Comparison of ENCODE assay signal across 2 fruit fly cellular contexts in genomic region chr3R:29086896-29087295, dm6.
A peak's percentile ranks its signal among the peaks of the same experiment; 100 is the strongest.
TF ChIP-seq lines count a peak whose summit lies in the region.

No protein-coding gene starts in this region.

- TF ChIP-seq CTCF in whole organism, embryonic (GFP tag; optimal IDR thresholded peaks at IDR 0.05; lab: Kevin White, UChicago): no peak

TF ChIP-seq in whole organism, embryonic, 481 proteins besides CTCF, POLR2A, EP300 and RAD21 (continues in another document):
- TF ChIP-seq cato (GFP tag; optimal IDR thresholded peaks at IDR 0.05; lab: Kevin White, UChicago; ENCODE audit: borderline replicate concordance) (no peak), Optix (GFP tag; IDR thresholded peaks at IDR 0.05; lab: Robert Waterston, UW) (no peak), jing (GFP tag; optimal IDR thresholded peaks at IDR 0.05; lab: Kevin White, UChicago) (no peak), wdn (GFP tag; IDR thresholded peaks at IDR 0.05; lab: Robert Waterston, UW) (no peak), Ets65A (GFP tag; lab: Kevin White, UChicago) (no peak), CG1647 (GFP tag; optimal IDR thresholded peaks at IDR 0.05; lab: Kevin White, UChicago) (no peak), Chrac-16 (GFP tag; optimal IDR thresholded peaks at IDR 0.05; lab: Kevin White, UChicago) (no peak), tll (GFP tag; optimal IDR thresholded peaks at IDR 0.05; lab: Kevin White, UChicago) (peak in 1 of 2 experiments; percentile 59), CG4854 (GFP tag; optimal IDR thresholded peaks at IDR 0.05; lab: Kevin White, UChicago) (no peak), CG1024 (GFP tag; IDR thresholded peaks at IDR 0.05; lab: Robert Waterston, UW) (no peak), Taf1 (GFP tag; IDR thresholded peaks at IDR 0.05; lab: Robert Waterston, UW) (no peak), Xbp1 (GFP tag; optimal IDR thresholded peaks at IDR 0.05; lab: Kevin White, UChicago) (no peak), kah (GFP tag; optimal IDR thresholded peaks at IDR 0.05; lab: Kevin White, UChicago) (peak; percentile 6), phol (tag; optimal IDR thresholded peaks at IDR 0.05; lab: Kevin White, UChicago) (no peak), CG11504 (tag; optimal IDR thresholded peaks at IDR 0.05; lab: Kevin White, UChicago) (no peak), CG16779 (GFP tag; IDR thresholded peaks at IDR 0.05; lab: Robert Waterston, UW) (no peak), HLHmδ (GFP tag; optimal IDR thresholded peaks at IDR 0.05; lab: Kevin White, UChicago) (peak; percentile 36), CG8765 (GFP tag; IDR thresholded peaks at IDR 0.05; lab: Robert Waterston, UW) (no peak), Dll (GFP tag; IDR thresholded peaks at IDR 0.05; lab: Robert Waterston, UW; ENCODE audit: partially characterized antibody) (no peak), so (GFP tag; IDR thresholded peaks at IDR 0.05; lab: Robert Waterston, UW) (0 out of 3 replicates have a peak, but pooled peaks have one; percentile 20), danr (GFP tag; IDR thresholded peaks at IDR 0.05; lab: Robert Waterston, UW) (no peak), CG11723 (GFP tag; optimal IDR thresholded peaks at IDR 0.05; lab: Kevin White, UChicago) (no peak), lbe (GFP tag; optimal IDR thresholded peaks at IDR 0.05; lab: Kevin White, UChicago) (no peak), cwo (GFP tag; optimal IDR thresholded peaks at IDR 0.05; lab: Kevin White, UChicago) (no peak), CG7372 (GFP tag; IDR thresholded peaks at IDR 0.05; lab: Robert Waterston, UW) (no peak), emc (GFP tag; optimal IDR thresholded peaks at IDR 0.05; lab: Kevin White, UChicago) (no peak), CG12155 (GFP tag; optimal IDR thresholded peaks at IDR 0.05; lab: Kevin White, UChicago) (no peak), CG9609 (GFP tag; optimal IDR thresholded peaks at IDR 0.05; lab: Kevin White, UChicago) (no peak), CG9727 (GFP tag; optimal IDR thresholded peaks at IDR 0.05; lab: Kevin White, UChicago) (no peak), Hr51 (GFP tag; optimal IDR thresholded peaks at IDR 0.05; lab: Kevin White, UChicago) (no peak), crp (GFP tag; optimal IDR thresholded peaks at IDR 0.05; lab: Kevin White, UChicago) (no peak), insv (GFP tag; optimal IDR thresholded peaks at IDR 0.05; lab: Kevin White, UChicago) (no peak), unpg (GFP tag; optimal IDR thresholded peaks at IDR 0.05; lab: Kevin White, UChicago) (no peak), Scr (GFP tag; IDR thresholded peaks at IDR 0.05; lab: Robert Waterston, UW; ENCODE audit: partially characterized antibody) (no peak), sima (GFP tag; optimal IDR thresholded peaks at IDR 0.05; lab: Kevin White, UChicago) (no peak), Hand (GFP tag; optimal IDR thresholded peaks at IDR 0.05; lab: Kevin White, UChicago) (no peak), E2f1 (GFP tag; IDR thresholded peaks at IDR 0.05; lab: Robert Waterston, UW) (no peak), vvl (GFP tag; IDR thresholded peaks at IDR 0.05; lab: Robert Waterston, UW) (peak; percentile 8; the same call in 1 of the 2 replicates), rib (GFP tag; IDR thresholded peaks at IDR 0.05; lab: Robert Waterston, UW) (no peak), sisA (GFP tag; IDR thresholded peaks at IDR 0.05; lab: Robert Waterston, UW) (no peak), CG17568 (GFP tag; optimal IDR thresholded peaks at IDR 0.05; lab: Kevin White, UChicago) (no peak), Dp (GFP tag; optimal IDR thresholded peaks at IDR 0.05; lab: Kevin White, UChicago) (no peak), CG13894 (tag; optimal IDR thresholded peaks at IDR 0.05; lab: Kevin White, UChicago) (no peak), CHES-1-like (GFP tag; optimal IDR thresholded peaks at IDR 0.05; lab: Kevin White, UChicago) (no peak), dati (GFP tag; IDR thresholded peaks at IDR 0.05; lab: Robert Waterston, UW) (no peak), CG34376 (GFP tag; optimal IDR thresholded peaks at IDR 0.05; lab: Kevin White, UChicago) (no peak), CG5953 (GFP tag; IDR thresholded peaks at IDR 0.05; lab: Robert Waterston, UW) (no peak), CG18011 (GFP tag; optimal IDR thresholded peaks at IDR 0.05; lab: Kevin White, UChicago) (no peak)

TF ChIP-seq in whole organism, prepupa, 60 proteins besides CTCF, POLR2A, EP300 and RAD21:
- TF ChIP-seq fkh (GFP tag; optimal IDR thresholded peaks at IDR 0.05; lab: Kevin White, UChicago) (peak; percentile 49), esn (GFP tag; optimal IDR thresholded peaks at IDR 0.05; lab: Kevin White, UChicago) (no peak), CG3032 (tag; optimal IDR thresholded peaks at IDR 0.05; lab: Kevin White, UChicago) (no peak), ss (GFP tag; optimal IDR thresholded peaks at IDR 0.05; lab: Kevin White, UChicago) (peak in 1 of 2 experiments; percentile 63)
